Worm (Caenorhabditis elegans): ENCODE measurements around the gene vrk-1.
A peak's percentile ranks its signal among the peaks of the same experiment; 100 is the strongest.

Gene vrk-1

DNA sequence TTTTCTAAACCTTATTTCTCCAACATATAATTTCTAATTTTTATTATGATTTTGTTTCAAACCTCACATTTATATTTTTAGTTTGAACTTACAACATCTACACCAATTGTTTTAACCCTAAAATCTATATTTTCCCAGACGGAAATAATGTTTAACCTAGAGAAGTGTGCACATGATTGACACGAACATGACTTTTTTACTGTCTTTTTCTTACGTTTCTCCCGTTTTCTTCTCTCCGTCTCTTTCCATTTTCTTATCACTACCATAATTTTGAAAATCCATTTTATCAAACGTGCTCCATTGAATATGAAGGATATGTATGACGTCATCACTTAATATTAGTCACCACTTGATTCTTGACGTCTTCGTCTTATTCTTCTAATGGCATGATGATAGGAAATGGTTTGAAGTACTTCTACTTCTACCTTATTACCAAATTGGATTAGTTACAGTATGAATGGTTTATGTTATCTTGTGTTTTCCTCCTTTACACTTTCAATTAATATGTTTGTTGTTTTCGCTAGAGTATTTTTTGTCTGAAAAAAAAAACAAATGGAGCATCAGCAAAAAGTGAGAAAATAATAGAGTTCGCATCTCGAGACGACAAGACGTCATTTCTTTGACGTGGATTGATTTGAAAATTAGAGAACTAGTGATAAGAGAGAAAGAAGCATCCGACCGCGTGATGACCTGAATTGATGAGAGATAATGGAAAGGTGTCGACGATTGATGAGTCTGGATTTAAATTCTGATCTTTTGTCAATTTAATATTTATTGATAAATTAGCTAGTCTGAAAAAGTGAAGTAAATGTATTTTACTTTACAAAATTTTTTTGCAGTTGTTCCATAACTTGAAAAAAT is 10.4 kb downstream of the vrk-1 start:
- TF ChIP-seq sma-9 (GFP tag; optimal IDR thresholded peaks at IDR 0.05) (peak; percentile 88), sma-9 (tag; optimal IDR thresholded peaks at IDR 0.05) (no peak), nhr-237 (tag; optimal IDR thresholded peaks at IDR 0.05) (no peak), elt-3 (tag; optimal IDR thresholded peaks at IDR 0.05) (no peak), mab-5 (tag; optimal IDR thresholded peaks at IDR 0.05) (peak; percentile 21), ceh-16 (tag; optimal IDR thresholded peaks at IDR 0.05) (no peak), nhr-129 (tag; optimal IDR thresholded peaks at IDR 0.05) (peak; percentile 61), egl-27 (tag; optimal IDR thresholded peaks at IDR 0.05) (no peak), lsy-2 (tag; optimal IDR thresholded peaks at IDR 0.05) (peak in 1 of 2 experiments; percentile 66), ztf-11 (tag; optimal IDR thresholded peaks at IDR 0.05) (no peak), crh-2 (tag; optimal IDR thresholded peaks at IDR 0.05) (peak; percentile 91), lin-39 (tag; optimal IDR thresholded peaks at IDR 0.05) (no peak), ceh-82 (tag; optimal IDR thresholded peaks at IDR 0.05) (no peak), snpc-4 (tag; optimal IDR thresholded peaks at IDR 0.05) (no peak), mbf-1 (tag; optimal IDR thresholded peaks at IDR 0.05) (no peak), lin-11 (tag; optimal IDR thresholded peaks at IDR 0.05) (no peak), nhr-11 (tag; optimal IDR thresholded peaks at IDR 0.05) (no peak), unc-39 (tag; optimal IDR thresholded peaks at IDR 0.05) (no peak), nhr-77 (tag; optimal IDR thresholded peaks at IDR 0.05) (no peak), C34F6.9 (tag; optimal IDR thresholded peaks at IDR 0.05) (peak; percentile 61), gmeb-1 (tag; optimal IDR thresholded peaks at IDR 0.05) (peak; percentile 44), peb-1 (tag; optimal IDR thresholded peaks at IDR 0.05) (no peak), nhr-6 (tag; optimal IDR thresholded peaks at IDR 0.05) (peak; percentile 22), nhr-21 (tag; optimal IDR thresholded peaks at IDR 0.05) (peak; percentile 45), dmd-4 (tag; optimal IDR thresholded peaks at IDR 0.05) (no peak), Y55F3AM.14 (GFP tag; optimal IDR thresholded peaks at IDR 0.05) (no peak), skn-1 (tag; optimal IDR thresholded peaks at IDR 0.05) (no peak), nhr-10 (tag; optimal IDR thresholded peaks at IDR 0.05) (no peak), unc-55 (GFP tag; optimal IDR thresholded peaks at IDR 0.05) (no peak), mdl-1 (tag; optimal IDR thresholded peaks at IDR 0.05) (no peak), alr-1 (tag; optimal IDR thresholded peaks at IDR 0.05) (no peak), elt-1 (tag; optimal IDR thresholded peaks at IDR 0.05) (no peak), lin-13 (GFP tag; optimal IDR thresholded peaks at IDR 0.05) (no peak), sma-3 (GFP tag; optimal IDR thresholded peaks at IDR 0.05) (no peak), ama-1 (optimal IDR thresholded peaks at IDR 0.05) (no peak), ZK546.5 (tag; optimal IDR thresholded peaks at IDR 0.05) (no peak), nhr-23 (tag; optimal IDR thresholded peaks at IDR 0.05) (no peak), R02D3.7 (tag; optimal IDR thresholded peaks at IDR 0.05) (no peak), F13H6.1 (tag; optimal IDR thresholded peaks at IDR 0.05) (peak; percentile 61), unc-62 (GFP tag; optimal IDR thresholded peaks at IDR 0.05) (peak; percentile 12), nhr-25 (tag; optimal IDR thresholded peaks at IDR 0.05) (no peak), sem-4 (tag; optimal IDR thresholded peaks at IDR 0.05) (no peak), fos-1 (tag; optimal IDR thresholded peaks at IDR 0.05) (peak; percentile 83), aly-2 (tag; optimal IDR thresholded peaks at IDR 0.05) (no peak), ztf-1 (GFP tag; conservative IDR thresholded peaks at IDR 0.05) (no peak), blmp-1 (tag; optimal IDR thresholded peaks at IDR 0.05; ENCODE audit: insufficient read depth) (no peak), nhr-12 (tag; optimal IDR thresholded peaks at IDR 0.05) (no peak), ztf-4 (tag; optimal IDR thresholded peaks at IDR 0.05) (no peak), zag-1 (tag; optimal IDR thresholded peaks at IDR 0.05) (no peak)

All from whole organism, L2 larva.